Worm (Caenorhabditis elegans): ENCODE data around the gene fipr-7.

The fipr-7 gene

ce11 chrV:10276038-10276437 is 46.4 kb downstream of the fipr-7 start:
- TF ChIP-seq unc-62 (GFP tag; optimal IDR thresholded peaks at IDR 0.05), result no peak

- TF ChIP-seq unc-62 (GFP tag; optimal IDR thresholded peaks at IDR 0.05), result no peak
Measured at ce11 chrV:10277579-10277978, 48.0 kb downstream of the fipr-7 start, which contains the start of gene lys-1. Gene lys-1, plus strand, starts transcription at chrV:10277904.

All from whole organism, dauer.